Worm (Caenorhabditis elegans): ENCODE measurements around the gene nex-3.

nex-3 gene

ce11 chrIII:4419117-4419978 lies 22.5 kb upstream of the nex-3 start, which contains the start of the genes R07E5.7 and cku-80 (continued):
- TF ChIP-seq aptf-2 (GFP tag; conservative IDR thresholded peaks at IDR 0.05), result no peak
- TF ChIP-seq F39B2.1 (GFP tag; IDR thresholded peaks at IDR 0.05), result no peak
- TF ChIP-seq F37B4.10 (GFP tag; IDR thresholded peaks at IDR 0.05), result no peak
- TF ChIP-seq mcd-1 (GFP tag; IDR thresholded peaks at IDR 0.05), result peak; percentile 59
- no peak for TF ChIP-seq unc-130 (GFP tag; optimal IDR thresholded peaks at IDR 0.05)
- peak; percentile 39 for TF ChIP-seq hmg-1.2 (GFP tag; IDR thresholded peaks at IDR 0.05)
- TF ChIP-seq ztf-3 (GFP tag; optimal IDR thresholded peaks at IDR 0.05), result no peak
- no peak for TF ChIP-seq Y67H2A.10 (GFP tag; conservative IDR thresholded peaks at IDR 0.05)
- TF ChIP-seq hrde-1 (tag; optimal IDR thresholded peaks at IDR 0.05; ENCODE audit: borderline replicate concordance), result no peak
- TF ChIP-seq attf-3 (GFP tag; conservative IDR thresholded peaks at IDR 0.05), result no peak
- TF ChIP-seq nfya-1 (tag; optimal IDR thresholded peaks at IDR 0.05; ENCODE audit: borderline replicate concordance, insufficient read depth), result no peak
- TF ChIP-seq hmg-20 (GFP tag; IDR thresholded peaks at IDR 0.05), result no peak
- peak; percentile 46; the same call in 1 of the 2 replicates for TF ChIP-seq pbrm-1 (GFP tag; IDR thresholded peaks at IDR 0.05)
- no peak for TF ChIP-seq ztf-26 (tag; optimal IDR thresholded peaks at IDR 0.05)
- TF ChIP-seq madf-8 (GFP tag; conservative IDR thresholded peaks at IDR 0.05), result peak; percentile 23; the same call in 1 of the 2 replicates
- no peak for TF ChIP-seq ceh-58 (GFP tag; IDR thresholded peaks at IDR 0.05)
- TF ChIP-seq Y56A3A.18 (GFP tag; IDR thresholded peaks at IDR 0.05), result no peak
- no peak for TF ChIP-seq unc-62 (GFP tag; optimal IDR thresholded peaks at IDR 0.05)
- TF ChIP-seq ceh-27 (GFP tag; optimal IDR thresholded peaks at IDR 0.05), result peak; percentile 23
- TF ChIP-seq F55B11.4 (tag; optimal IDR thresholded peaks at IDR 0.05; ENCODE audit: borderline replicate concordance, insufficient read depth), result no peak
- no peak for TF ChIP-seq T07F8.4 (tag; optimal IDR thresholded peaks at IDR 0.05)
- no peak for TF ChIP-seq egrh-3 (GFP tag; IDR thresholded peaks at IDR 0.05)
- no peak for TF ChIP-seq ceh-40 (GFP tag; IDR thresholded peaks at IDR 0.05)
- no peak for TF ChIP-seq B0336.3 (GFP tag; IDR thresholded peaks at IDR 0.05)
- TF ChIP-seq madf-3 (GFP tag; IDR thresholded peaks at IDR 0.05), result no peak
- no peak for TF ChIP-seq die-1 (tag; optimal IDR thresholded peaks at IDR 0.05)
- TF ChIP-seq ama-1 (optimal IDR thresholded peaks at IDR 0.05), result no peak
- TF ChIP-seq ama-1 (GFP tag; optimal IDR thresholded peaks at IDR 0.05), result no peak
- TF ChIP-seq lin-40 (tag; optimal IDR thresholded peaks at IDR 0.05), result peak; percentile 28
- no peak for TF ChIP-seq ccch-3 (GFP tag; optimal IDR thresholded peaks at IDR 0.05)
- TF ChIP-seq ceh-79 (tag; optimal IDR thresholded peaks at IDR 0.05), result no peak
- TF ChIP-seq lin-35 (GFP tag; optimal IDR thresholded peaks at IDR 0.05), result peak in 1 of 3 experiments; percentile 62
- TF ChIP-seq lir-1 (GFP tag; conservative IDR thresholded peaks at IDR 0.05), result no peak
- TF ChIP-seq gei-17 (GFP tag; optimal IDR thresholded peaks at IDR 0.05), result no peak
- no peak for TF ChIP-seq snpc-4 (GFP tag; optimal IDR thresholded peaks at IDR 0.05)
- peak; percentile 4 to 77 (median 53) for TF ChIP-seq snpc-4 (tag; optimal IDR thresholded peaks at IDR 0.05)
- TF ChIP-seq attf-6 (GFP tag; IDR thresholded peaks at IDR 0.05), result no peak
- peak; percentile 27 for TF ChIP-seq tlf-1 (GFP tag; optimal IDR thresholded peaks at IDR 0.05)
- TF ChIP-seq snpc-1.1 (tag; optimal IDR thresholded peaks at IDR 0.05; ENCODE audit: insufficient read depth), result peak; percentile 33
